Worm (Caenorhabditis elegans) whole organism, young adult: Measurements from ENCODE around the gene cat-1.

Experiments used
- B0019.2 ChIP-seq: fragments of 200-800 bp; sonication (Bioruptor generic); conservative IDR thresholded peaks from 2 replicates; pipeline ENCODE4 v1.3.6; 2022; ENCODE audit warnings: missing genetic modification reagents, missing genetic modification characterization, missing compliant biosample characterization
- F22D6.2 ChIP-seq: sonication (generic microtip); optimal IDR thresholded peaks from 2 replicates; lab custom pipeline; 2016; ENCODE audit warnings: mild to moderate bottlenecking, missing genetic modification characterization, missing compliant biosample characterization
- F23B12.7 ChIP-seq: sonication (generic microtip); optimal IDR thresholded peaks from 2 replicates; lab custom pipeline; 2017; ENCODE audit warnings: missing genetic modification characterization, mild to moderate bottlenecking, missing compliant biosample characterization, antibody characterized with exemption, moderate library complexity; ENCODE audit not compliant: insufficient read depth
- F37B4.10 ChIP-seq: fragments of 200-800 bp; sonication (Bioruptor generic); IDR thresholded peaks from 2 replicates; pipeline ENCODE4 v1.3.6; 2022; ENCODE audit warnings: missing genetic modification characterization, missing compliant biosample characterization
- F57C9.4 ChIP-seq: sonication (generic microtip); optimal IDR thresholded peaks from 2 replicates; lab custom pipeline; 2017; ENCODE audit warnings: mild to moderate bottlenecking, missing genetic modification characterization, missing compliant biosample characterization
- T07F8.4 ChIP-seq: sonication (generic microtip); optimal IDR thresholded peaks from 2 replicates; lab custom pipeline; 2016; ENCODE audit warnings: mild to moderate bottlenecking, missing genetic modification characterization, moderate library complexity, missing compliant biosample characterization
- Y53G8AR.9 ChIP-seq: fragments of 200-800 bp; sonication (Bioruptor generic); conservative IDR thresholded peaks from 2 replicates; pipeline ENCODE4 v1.3.6; 2022; ENCODE audit warnings: missing genetic modification reagents, missing genetic modification characterization, missing compliant biosample characterization
- Y56A3A.18 ChIP-seq: fragments of 200-800 bp; sonication (Bioruptor generic); IDR thresholded peaks from 2 replicates; pipeline ENCODE4 v1.3.6; 2022; ENCODE audit warnings: missing genetic modification reagents, missing genetic modification characterization, missing compliant biosample characterization
- Y67H2A.10 ChIP-seq: fragments of 200-800 bp; sonication (Bioruptor generic); conservative IDR thresholded peaks from 2 replicates; pipeline ENCODE4 v1.3.6; 2022; ENCODE audit warnings: missing genetic modification reagents, missing genetic modification characterization, missing compliant biosample characterization
- ZK185.1 ChIP-seq: sonication (generic microtip); optimal IDR thresholded peaks from 2 replicates; lab custom pipeline; 2016; ENCODE audit warnings: mild to moderate bottlenecking, missing genetic modification characterization, missing compliant biosample characterization; ENCODE audit not compliant: poor library complexity, severe bottlenecking
- ama-1 ChIP-seq, 3 experiments: fragments of 150-350 bp in 1 of 3; sonication (generic microtip) in 2 of 3; optimal IDR thresholded peaks; 2 replicates each; lab custom pipeline; 2014 to 2018; ENCODE audit warnings: missing biosample characterization in 2 of 3, missing genetic modification characterization in 2 of 3, missing genetic modification reagents in 2 of 3
- aptf-3 ChIP-seq: fragments of 200-800 bp; sonication (Bioruptor generic); IDR thresholded peaks from 2 replicates; pipeline ENCODE4 v1.3.6; 2022; ENCODE audit warnings: missing genetic modification characterization, missing compliant biosample characterization
- attf-5 ChIP-seq: fragments of 200-800 bp; sonication (Bioruptor generic); optimal IDR thresholded peaks from 2 replicates; lab custom pipeline; 2018; ENCODE audit warnings: mild to moderate bottlenecking, missing genetic modification characterization, missing compliant biosample characterization
- bed-1 ChIP-seq: fragments of 200-800 bp; sonication (Bioruptor generic); IDR thresholded peaks from 2 replicates; pipeline ENCODE4 v1.3.6; 2022; ENCODE audit warnings: missing genetic modification reagents, missing genetic modification characterization, missing compliant biosample characterization
- cebp-2 ChIP-seq: fragments of 200-800 bp; sonication (Bioruptor generic); IDR thresholded peaks from 2 replicates; pipeline ENCODE4 v1.3.6; 2022; ENCODE audit warnings: missing genetic modification characterization, missing compliant biosample characterization
- ceh-100 ChIP-seq: fragments of 200-800 bp; sonication (Bioruptor generic); IDR thresholded peaks from 2 replicates; pipeline ENCODE4 v1.3.6; 2022; ENCODE audit warnings: missing genetic modification reagents, missing genetic modification characterization, missing compliant biosample characterization
- ceh-79 ChIP-seq: sonication (generic microtip); optimal IDR thresholded peaks from 2 replicates; lab custom pipeline; 2017; ENCODE audit warnings: mild to moderate bottlenecking, missing genetic modification characterization, missing compliant biosample characterization
- efl-1 ChIP-seq: fragments of 150-350 bp; optimal IDR thresholded peaks from 2 replicates; lab custom pipeline; 2014; ENCODE audit warnings: missing biosample characterization, missing genetic modification reagents, missing genetic modification characterization
- egl-44 ChIP-seq: fragments of 200-800 bp; sonication (Bioruptor generic); IDR thresholded peaks from 2 replicates; pipeline ENCODE4 v1.3.6; 2022; ENCODE audit warnings: missing genetic modification reagents, missing genetic modification characterization, missing compliant biosample characterization
- him-1 ChIP-seq: sonication (generic microtip); optimal IDR thresholded peaks from 2 replicates; lab custom pipeline; 2016; ENCODE audit warnings: missing genotype, missing genetic modification reagents, missing genetic modification characterization, missing compliant biosample characterization
- hlh-12 ChIP-seq: sonication (generic microtip); optimal IDR thresholded peaks from 2 replicates; lab custom pipeline; 2016; ENCODE audit warnings: missing genetic modification characterization, missing compliant biosample characterization
- hmg-1.2 ChIP-seq: fragments of 200-800 bp; sonication (Bioruptor generic); IDR thresholded peaks from 2 replicates; pipeline ENCODE4 v1.3.6; 2022; ENCODE audit warnings: missing genetic modification reagents, missing genetic modification characterization, missing compliant biosample characterization
- hmg-20 ChIP-seq: fragments of 200-800 bp; sonication (Bioruptor generic); IDR thresholded peaks from 2 replicates; pipeline ENCODE4 v1.3.6; 2022; ENCODE audit warnings: missing genetic modification reagents, missing genetic modification characterization, missing compliant biosample characterization
- hrde-1 ChIP-seq: sonication (generic microtip); optimal IDR thresholded peaks from 2 replicates; lab custom pipeline; 2016; ENCODE audit warnings: missing genetic modification characterization, mild to moderate bottlenecking, missing compliant biosample characterization, moderate library complexity, missing genotype, missing genetic modification reagents, borderline replicate concordance
- lag-1 ChIP-seq: fragments of 200-800 bp; sonication (Bioruptor generic); IDR thresholded peaks from 2 replicates; pipeline ENCODE4 v1.3.6; 2022; ENCODE audit warnings: missing genetic modification reagents, missing genetic modification characterization, missing compliant biosample characterization
- let-526 ChIP-seq: fragments of 200-800 bp; sonication (Bioruptor generic); IDR thresholded peaks from 2 replicates; pipeline ENCODE4 v1.3.6; 2022; ENCODE audit warnings: missing genetic modification reagents, missing genetic modification characterization, missing compliant biosample characterization
- lir-1 ChIP-seq: fragments of 200-800 bp; sonication (Bioruptor generic); conservative IDR thresholded peaks from 2 replicates; pipeline ENCODE4 v1.3.6; 2022; ENCODE audit warnings: missing genetic modification reagents, missing genetic modification characterization, missing compliant biosample characterization
- lsl-1 ChIP-seq: fragments of 200-800 bp; sonication (Bioruptor generic); optimal IDR thresholded peaks from 2 replicates; lab custom pipeline; 2018; ENCODE audit warnings: mild to moderate bottlenecking, missing genetic modification characterization, moderate library complexity, missing compliant biosample characterization
- lsy-27 ChIP-seq: sonication (generic microtip); optimal IDR thresholded peaks from 2 replicates; lab custom pipeline; 2017; ENCODE audit warnings: missing genetic modification characterization, mild to moderate bottlenecking, missing compliant biosample characterization, antibody characterized with exemption, missing genotype, borderline replicate concordance; ENCODE audit not compliant: insufficient read depth
- madf-3 ChIP-seq: fragments of 200-800 bp; sonication (Bioruptor generic); IDR thresholded peaks from 2 replicates; pipeline ENCODE4 v1.3.6; 2022; ENCODE audit warnings: missing genetic modification reagents, missing genetic modification characterization, missing compliant biosample characterization
- madf-6 ChIP-seq: fragments of 200-800 bp; sonication (Bioruptor generic); IDR thresholded peaks from 2 replicates; pipeline ENCODE4 v1.3.6; 2022; ENCODE audit warnings: missing genetic modification reagents, missing genetic modification characterization, missing compliant biosample characterization
- nfyb-1 ChIP-seq: fragments of 200-800 bp; sonication (Bioruptor generic); IDR thresholded peaks from 2 replicates; pipeline ENCODE4 v1.3.6; 2022; ENCODE audit warnings: missing genetic modification reagents, missing genetic modification characterization, missing compliant biosample characterization
- nhr-120 ChIP-seq: fragments of 200-800 bp; sonication (Bioruptor generic); IDR thresholded peaks from 2 replicates; pipeline ENCODE4 v1.3.6; 2022; ENCODE audit warnings: missing genetic modification characterization, missing compliant biosample characterization
- nhr-179 ChIP-seq: sonication (generic microtip); optimal IDR thresholded peaks from 2 replicates; lab custom pipeline; 2016; ENCODE audit warnings: mild to moderate bottlenecking, missing genetic modification characterization, missing compliant biosample characterization
- rcor-1 ChIP-seq: fragments of 200-800 bp; sonication (Bioruptor generic); IDR thresholded peaks from 2 replicates; pipeline ENCODE4 v1.3.6; 2022; ENCODE audit warnings: missing genetic modification reagents, missing genetic modification characterization, missing compliant biosample characterization
- rec-8 ChIP-seq, 2 experiments: sonication (generic microtip); optimal IDR thresholded peaks; 2 replicates each; lab custom pipeline; 2016; ENCODE audit warnings: mild to moderate bottlenecking in 2 of 2, missing genetic modification characterization in 2 of 2, missing genetic modification reagents in 2 of 2, missing genotype in 2 of 2, missing biosample characterization in 1 of 2, missing compliant biosample characterization in 1 of 2, moderate library complexity in 1 of 2
- repo-1 ChIP-seq: sonication (generic microtip); optimal IDR thresholded peaks from 2 replicates; lab custom pipeline; 2017; ENCODE audit warnings: mild to moderate bottlenecking, missing genetic modification characterization, missing compliant biosample characterization
- rpc-1 ChIP-seq, 2 experiments: fragments of 150-350 bp in 1 of 2; sonication (generic microtip) in 1 of 2; optimal IDR thresholded peaks; 2 replicates each; lab custom pipeline; 2014 to 2018; ENCODE audit warnings: missing biosample characterization in 1 of 2, missing genetic modification characterization in 1 of 2, missing genetic modification reagents in 1 of 2, missing genotype in 1 of 2
- sdz-38 ChIP-seq: sonication (generic microtip); optimal IDR thresholded peaks from 2 replicates; lab custom pipeline; 2016; ENCODE audit warnings: missing genotype, missing genetic modification characterization, missing compliant biosample characterization
- snpc-3.4 ChIP-seq: sonication (generic microtip); optimal IDR thresholded peaks from 2 replicates; lab custom pipeline; 2017; ENCODE audit warnings: missing genetic modification characterization, mild to moderate bottlenecking, missing compliant biosample characterization, antibody characterized with exemption, moderate library complexity, missing genotype, missing genetic modification reagents
- tbx-9 ChIP-seq: sonication (generic microtip); optimal IDR thresholded peaks from 2 replicates; lab custom pipeline; 2016; ENCODE audit warnings: borderline replicate concordance, missing genetic modification characterization, inconsistent platforms, missing compliant biosample characterization
- unc-62 ChIP-seq: fragments of 150-350 bp; optimal IDR thresholded peaks from 2 replicates; lab custom pipeline; 2014; ENCODE audit warnings: missing biosample characterization, missing genetic modification reagents, missing genetic modification characterization
- xnd-1 ChIP-seq: sonication (generic microtip); optimal IDR thresholded peaks from 2 replicates; lab custom pipeline; 2016; ENCODE audit warnings: missing genotype, missing genetic modification reagents, missing genetic modification characterization, missing compliant biosample characterization
- zfh-2 ChIP-seq: fragments of 200-800 bp; sonication (Bioruptor generic); conservative IDR thresholded peaks from 2 replicates; pipeline ENCODE4 v1.3.6; 2022; ENCODE audit warnings: missing genetic modification reagents, missing genetic modification characterization, missing compliant biosample characterization
- zim-3 ChIP-seq: sonication (generic microtip); optimal IDR thresholded peaks from 2 replicates; lab custom pipeline; 2017; ENCODE audit warnings: mild to moderate bottlenecking, missing genetic modification characterization, moderate library complexity, missing compliant biosample characterization
- ztf-22 ChIP-seq: fragments of 200-800 bp; sonication (Bioruptor generic); optimal IDR thresholded peaks from 2 replicates; lab custom pipeline; 2018; ENCODE audit warnings: mild to moderate bottlenecking, missing genetic modification characterization, moderate library complexity, missing compliant biosample characterization

Gene cat-1

ce11 chrX:5713479-5713878 is 2.9 kb upstream of the cat-1 start (continued):
- TF ChIP-seq unc-62 (GFP tag; lab: Kevin White, UChicago) (no peak), hmg-20 (GFP tag; lab: Robert Waterston, UW) (0 out of 2 replicates have a peak, but pooled peaks have one; percentile 34), Y53G8AR.9 (GFP tag; lab: Robert Waterston, UW) (0 out of 2 replicates have a peak, but pooled peaks have one; percentile 41), cebp-2 (GFP tag; lab: Robert Waterston, UW) (no peak), F23B12.7 (tag; lab: Kevin White, UChicago) (peak; percentile 65), madf-3 (GFP tag; lab: Robert Waterston, UW) (peak; percentile 61; the same call in 1 of the 2 replicates), egl-44 (GFP tag; lab: Robert Waterston, UW) (peak; percentile 87), hmg-1.2 (peak; percentile 74), rpc-1 (optimal IDR thresholded peaks at IDR 0.05; lab: Kevin White, UChicago) (peak; percentile 94), rpc-1 (tag; optimal IDR thresholded peaks at IDR 0.05; lab: Kevin White, UChicago) (peak; percentile 100), B0019.2 (GFP tag; lab: Robert Waterston, UW) (no peak), zim-3 (tag; lab: Kevin White, UChicago) (no peak), lir-1 (no peak; the same call in 1 of the 2 replicates), T07F8.4 (tag; lab: Kevin White, UChicago) (peak; percentile 78), efl-1 (no peak), sdz-38 (no peak), snpc-3.4 (tag; lab: Kevin White, UChicago) (peak; percentile 78), let-526 (GFP tag; lab: Robert Waterston, UW) (no peak), ama-1 (optimal IDR thresholded peaks at IDR 0.05; lab: Kevin White, UChicago) (no peak), ama-1 (GFP tag; optimal IDR thresholded peaks at IDR 0.05; lab: Kevin White, UChicago) (peak; percentile 75 to 92), ceh-79 (tag; lab: Kevin White, UChicago) (peak; percentile 69), repo-1 (tag; lab: Kevin White, UChicago) (peak; percentile 48), Y67H2A.10 (no peak), F57C9.4 (tag; lab: Kevin White, UChicago) (no peak), zfh-2 (GFP tag; lab: Robert Waterston, UW) (no peak), rcor-1 (GFP tag; lab: Robert Waterston, UW) (peak; percentile 63), ceh-100 (GFP tag; lab: Robert Waterston, UW) (no peak), nhr-179 (no peak), bed-1 (GFP tag; lab: Robert Waterston, UW) (no peak), xnd-1 (no peak), aptf-3 (0 out of 2 replicates have a peak, but pooled peaks have one; percentile 18), F37B4.10 (GFP tag; lab: Robert Waterston, UW) (no peak), tbx-9 (tag; lab: Kevin White, UChicago) (no peak), rec-8 (tag; optimal IDR thresholded peaks at IDR 0.05; lab: Kevin White, UChicago) (peak; percentile 54 to 88), lag-1 (GFP tag; lab: Robert Waterston, UW) (no peak), lsl-1 (peak; percentile 24), ztf-22 (GFP tag; lab: Kevin White, UChicago) (no peak)

- TF ChIP-seq F22D6.2 (tag; lab: Kevin White, UChicago) = no peak
- no peak for TF ChIP-seq F57C9.4 (tag; lab: Kevin White, UChicago)
- TF ChIP-seq rec-8 (tag; optimal IDR thresholded peaks at IDR 0.05; lab: Kevin White, UChicago) = no peak
- TF ChIP-seq ztf-22 (GFP tag; lab: Kevin White, UChicago) = no peak
- peak; percentile 47 for TF ChIP-seq madf-6 (GFP tag; lab: Robert Waterston, UW)
- TF ChIP-seq nhr-120 (GFP tag; lab: Robert Waterston, UW) = 0 out of 2 replicates have a peak, but pooled peaks have one; percentile 38
- no peak for TF ChIP-seq lsy-27 (tag; lab: Kevin White, UChicago)
- TF ChIP-seq lsl-1 = no peak
- 0 out of 2 replicates have a peak, but pooled peaks have one; percentile 61 for TF ChIP-seq Y56A3A.18 (GFP tag; lab: Robert Waterston, UW)
- TF ChIP-seq zim-3 (tag; lab: Kevin White, UChicago) = no peak
- TF ChIP-seq hlh-12 (tag; lab: Kevin White, UChicago) = peak; percentile 53
- peak; percentile 4 for TF ChIP-seq ZK185.1 (tag; lab: Kevin White, UChicago)
- no peak for TF ChIP-seq hmg-20 (GFP tag; lab: Robert Waterston, UW)
- TF ChIP-seq him-1 = peak; percentile 48
- TF ChIP-seq attf-5 (GFP tag; lab: Kevin White, UChicago) = no peak
- TF ChIP-seq hrde-1 (tag; lab: Kevin White, UChicago) = no peak
- TF ChIP-seq hmg-1.2 = peak; percentile 64
- TF ChIP-seq nfyb-1 (GFP tag; lab: Robert Waterston, UW) = 0 out of 2 replicates have a peak, but pooled peaks have one; percentile 20
Measured at ce11 chrX:5709205-5709604, 1.3 kb downstream of the cat-1 start.
